Worm (Caenorhabditis elegans): ENCODE results near the gene tba-9.

ce11 chrX:3271673-3272072 lies 19.1 kb downstream of the tba-9 start, which contains the start of gene K09C4.9:
- TF ChIP-seq zag-1 (tag; optimal IDR thresholded peaks at IDR 0.05) (no peak), snpc-4 (tag; optimal IDR thresholded peaks at IDR 0.05) (no peak)
